Fruit fly (Drosophila melanogaster): Measurements from ENCODE around the gene CG46280.

Gene CG46280

dm6 chr3R:13063746-13064592 lies 33.5 kb upstream of the CG46280 start (continued):
- TF ChIP-seq row (GFP tag; IDR thresholded peaks at IDR 0.05) (peak; percentile 73), CG5245 (GFP tag; optimal IDR thresholded peaks at IDR 0.05) (no peak), CG2889 (GFP tag; IDR thresholded peaks at IDR 0.05) (no peak), az2 (GFP tag; optimal IDR thresholded peaks at IDR 0.05) (no peak), CG13424 (tag; optimal IDR thresholded peaks at IDR 0.05) (peak; percentile 3), Gug (GFP tag; IDR thresholded peaks at IDR 0.05) (peak; percentile 34; the same call in 1 of the 4 replicates), oc (tag; optimal IDR thresholded peaks at IDR 0.05) (peak; percentile 53), Ets65A (GFP tag) (peak; percentile 90), CG17361 (GFP tag; IDR thresholded peaks at IDR 0.05) (0 out of 3 replicates have a peak, but pooled peaks have one; percentile 23), vnd (GFP tag; IDR thresholded peaks at IDR 0.05; ENCODE audit: partially characterized antibody) (0 out of 3 replicates have a peak, but pooled peaks have one; percentile 46), Fer3 (tag; optimal IDR thresholded peaks at IDR 0.05) (no peak), Dll (GFP tag; IDR thresholded peaks at IDR 0.05; ENCODE audit: partially characterized antibody) (0 out of 4 replicates have a peak, but pooled peaks have one; percentile 48), CG1233 (GFP tag; optimal IDR thresholded peaks at IDR 0.05) (peak; percentile 1), CG4360 (GFP tag; IDR thresholded peaks at IDR 0.05) (peak; percentile 84), CG17829 (tag; optimal IDR thresholded peaks at IDR 0.05) (peak; percentile 28), hbn (GFP tag; IDR thresholded peaks at IDR 0.05; ENCODE audit: partially characterized antibody) (0 out of 2 replicates have a peak, but pooled peaks have one; percentile 27), Hr78 (GFP tag; optimal IDR thresholded peaks at IDR 0.05) (peak in 1 of 2 experiments; percentile 63), ttk (GFP tag; IDR thresholded peaks at IDR 0.05) (peak; percentile 85), Jarid2 (GFP tag; optimal IDR thresholded peaks at IDR 0.05) (peak; percentile 58), CG1832 (GFP tag; optimal IDR thresholded peaks at IDR 0.05) (peak; percentile 91), sisA (GFP tag; IDR thresholded peaks at IDR 0.05) (peak; percentile 33; the same call in 1 of the 2 replicates), Pdp1 (GFP tag; optimal IDR thresholded peaks at IDR 0.05) (peak in 1 of 2 experiments; percentile 44), CG10543 (GFP tag; optimal IDR thresholded peaks at IDR 0.05) (peak; percentile 53), klu (GFP tag; IDR thresholded peaks at IDR 0.05) (peak; percentile 30; the same call in 1 of the 2 replicates), D (optimal IDR thresholded peaks at IDR 0.05) (peak; percentile 98), D (GFP tag; optimal IDR thresholded peaks at IDR 0.05) (peak; percentile 41), Nf-YB (GFP tag; optimal IDR thresholded peaks at IDR 0.05) (peak; percentile 100), nau (GFP tag; optimal IDR thresholded peaks at IDR 0.05) (peak; percentile 7), CG12219 (GFP tag; optimal IDR thresholded peaks at IDR 0.05) (no peak), HLH4C (GFP tag; IDR thresholded peaks at IDR 0.05; ENCODE audit: partially characterized antibody) (peak; percentile 35; the same call in 2 of the 3 replicates), tna (GFP tag; IDR thresholded peaks at IDR 0.05; ENCODE audit: partially characterized antibody) (0 out of 2 replicates have a peak, but pooled peaks have one; percentile 46), CG12391 (tag; optimal IDR thresholded peaks at IDR 0.05) (no peak), HmgD (GFP tag; optimal IDR thresholded peaks at IDR 0.05) (peak; percentile 64), slou (GFP tag; optimal IDR thresholded peaks at IDR 0.05) (no peak), fd102C (GFP tag; optimal IDR thresholded peaks at IDR 0.05) (peak; percentile 5), Deaf1 (tag; optimal IDR thresholded peaks at IDR 0.05) (peak; percentile 49), ewg (GFP tag; optimal IDR thresholded peaks at IDR 0.05) (peak; percentile 71), CG15479 (GFP tag; optimal IDR thresholded peaks at IDR 0.05) (peak; percentile 95), Scr (GFP tag; IDR thresholded peaks at IDR 0.05; ENCODE audit: partially characterized antibody) (no peak), dmrt11E (tag; optimal IDR thresholded peaks at IDR 0.05) (peak; percentile 20), Hey (tag; optimal IDR thresholded peaks at IDR 0.05) (peak; percentile 7), CG9727 (GFP tag; optimal IDR thresholded peaks at IDR 0.05) (peak; percentile 48), lola (GFP tag; optimal IDR thresholded peaks at IDR 0.05) (peak in 2 of 3 experiments; percentile 1 to 91), CG18262 (tag; optimal IDR thresholded peaks at IDR 0.05) (peak; percentile 7), CG10979 (tag; optimal IDR thresholded peaks at IDR 0.05) (peak; percentile 26), Bgb (GFP tag; IDR thresholded peaks at IDR 0.05; ENCODE audit: partially characterized antibody) (peak; percentile 64; the same call in 1 of the 2 replicates)

Measured in whole organism, embryonic.